Worm (Caenorhabditis elegans) whole organism, late embryonic: Measurements from ENCODE around the gene ZK546.19.

Experiments used
- C08G9.2 ChIP-seq: sonication (generic microtip); optimal IDR thresholded peaks from 2 replicates; lab custom pipeline; 2016; ENCODE audit warnings: mild to moderate bottlenecking, missing genetic modification characterization, moderate library complexity, missing compliant biosample characterization
- C38D4.7 ChIP-seq: fragments of 200-800 bp; sonication (Bioruptor generic); optimal IDR thresholded peaks from 2 replicates; lab custom pipeline; 2018; ENCODE audit warnings: mild to moderate bottlenecking, missing genetic modification characterization, moderate library complexity, missing compliant biosample characterization
- F13H6.1 ChIP-seq: sonication (generic microtip); optimal IDR thresholded peaks from 2 replicates; lab custom pipeline; 2016; ENCODE audit warnings: missing genetic modification characterization, missing compliant biosample characterization
- K02D7.2 ChIP-seq: sonication (generic microtip); optimal IDR thresholded peaks from 2 replicates; lab custom pipeline; 2017; ENCODE audit warnings: mild to moderate bottlenecking, missing genetic modification characterization, missing compliant biosample characterization
- K09A11.1 ChIP-seq: sonication (generic microtip); optimal IDR thresholded peaks from 2 replicates; lab custom pipeline; 2017; ENCODE audit warnings: antibody characterized with exemption, mild to moderate bottlenecking, missing genetic modification characterization, missing compliant biosample characterization; ENCODE audit not compliant: insufficient read depth
- Y22D7AL.16 ChIP-seq: sonication (generic microtip); optimal IDR thresholded peaks from 2 replicates; lab custom pipeline; 2016; ENCODE audit warnings: missing genetic modification characterization, missing compliant biosample characterization
- ama-1 ChIP-seq: fragments of 150-350 bp; optimal IDR thresholded peaks from 2 replicates; lab custom pipeline; 2014
- ceh-14 ChIP-seq: sonication (generic microtip); optimal IDR thresholded peaks from 2 replicates; lab custom pipeline; 2016; ENCODE audit warnings: missing genotype, missing genetic modification characterization, missing compliant biosample characterization
- ceh-18 ChIP-seq: sonication (generic microtip); optimal IDR thresholded peaks from 2 replicates; lab custom pipeline; 2016; ENCODE audit warnings: missing genetic modification characterization, missing compliant biosample characterization
- ceh-2 ChIP-seq: sonication (generic microtip); optimal IDR thresholded peaks from 2 replicates; lab custom pipeline; 2016; ENCODE audit warnings: missing genotype, missing genetic modification characterization, missing compliant biosample characterization
- ceh-24 ChIP-seq: sonication (generic microtip); optimal IDR thresholded peaks from 2 replicates; lab custom pipeline; 2016; ENCODE audit warnings: mild to moderate bottlenecking, missing genetic modification characterization, missing compliant biosample characterization
- ceh-30 ChIP-seq: fragments of 150-350 bp; optimal IDR thresholded peaks from 2 replicates; lab custom pipeline; 2014; ENCODE audit warnings: missing biosample characterization, missing genetic modification characterization
- ceh-31 ChIP-seq: sonication (generic microtip); optimal IDR thresholded peaks from 2 replicates; lab custom pipeline; 2016; ENCODE audit warnings: missing genetic modification characterization, missing compliant biosample characterization
- ceh-34 ChIP-seq: sonication (generic microtip); optimal IDR thresholded peaks from 2 replicates; lab custom pipeline; 2016; ENCODE audit warnings: mild to moderate bottlenecking, missing genetic modification characterization, missing compliant biosample characterization
- ceh-45 ChIP-seq: fragments of 200-800 bp; sonication (Bioruptor generic); IDR thresholded peaks from 2 replicates; pipeline ENCODE4 v1.3.6; 2022; ENCODE audit warnings: missing genetic modification reagents, missing genetic modification characterization, missing compliant biosample characterization
- ceh-48 ChIP-seq: sonication (generic microtip); optimal IDR thresholded peaks from 2 replicates; lab custom pipeline; 2016; ENCODE audit warnings: missing genetic modification characterization, inconsistent platforms, missing compliant biosample characterization
- ceh-9 ChIP-seq: sonication (generic microtip); optimal IDR thresholded peaks from 2 replicates; lab custom pipeline; 2016; ENCODE audit warnings: mild to moderate bottlenecking, missing genetic modification characterization, inconsistent platforms, missing compliant biosample characterization
- dmd-4 ChIP-seq: sonication (generic microtip); optimal IDR thresholded peaks from 2 replicates; lab custom pipeline; 2016; ENCODE audit warnings: borderline replicate concordance, missing genetic modification characterization, missing compliant biosample characterization
- dve-1 ChIP-seq: sonication (generic microtip); optimal IDR thresholded peaks from 2 replicates; lab custom pipeline; 2017; ENCODE audit warnings: antibody characterized with exemption, mild to moderate bottlenecking, missing genetic modification characterization, missing compliant biosample characterization
- elt-2 ChIP-seq: sonication (generic microtip); optimal IDR thresholded peaks from 2 replicates; lab custom pipeline; 2016; ENCODE audit warnings: missing genetic modification reagents, missing genetic modification characterization, missing compliant biosample characterization
- elt-4 ChIP-seq: sonication (generic microtip); optimal IDR thresholded peaks from 2 replicates; lab custom pipeline; 2016; ENCODE audit warnings: missing genetic modification characterization, missing compliant biosample characterization
- ets-4 ChIP-seq: sonication (generic microtip); optimal IDR thresholded peaks from 2 replicates; lab custom pipeline; 2016; ENCODE audit warnings: missing genetic modification characterization, missing compliant biosample characterization
- eyg-1 ChIP-seq: sonication (generic microtip); optimal IDR thresholded peaks from 2 replicates; lab custom pipeline; 2016; ENCODE audit warnings: missing genotype, missing genetic modification characterization, missing compliant biosample characterization
- fax-1 ChIP-seq: sonication (generic microtip); optimal IDR thresholded peaks from 2 replicates; lab custom pipeline; 2016; ENCODE audit warnings: missing genotype, missing genetic modification characterization, missing compliant biosample characterization
- fkh-6 ChIP-seq: sonication (generic microtip); optimal IDR thresholded peaks from 2 replicates; lab custom pipeline; 2016; ENCODE audit warnings: missing genetic modification characterization, missing compliant biosample characterization
- gmeb-2 ChIP-seq: sonication (generic microtip); optimal IDR thresholded peaks from 2 replicates; lab custom pipeline; 2016; ENCODE audit warnings: missing genetic modification characterization, inconsistent platforms, missing compliant biosample characterization
- hlh-15 ChIP-seq: sonication (generic microtip); optimal IDR thresholded peaks from 2 replicates; lab custom pipeline; 2016; ENCODE audit warnings: missing genetic modification characterization, missing compliant biosample characterization
- hlh-30 ChIP-seq: sonication (generic microtip); optimal IDR thresholded peaks from 2 replicates; lab custom pipeline; 2017; ENCODE audit warnings: antibody characterized with exemption, missing genetic modification characterization, missing compliant biosample characterization; ENCODE audit not compliant: insufficient read depth
- hlh-8 ChIP-seq: sonication (generic microtip); optimal IDR thresholded peaks from 2 replicates; lab custom pipeline; 2016; ENCODE audit warnings: missing genotype, missing genetic modification characterization, missing compliant biosample characterization
- lim-6 ChIP-seq: sonication (generic microtip); optimal IDR thresholded peaks from 2 replicates; lab custom pipeline; 2016; ENCODE audit warnings: missing genetic modification characterization, missing compliant biosample characterization
- lin-11 ChIP-seq: fragments of 200-800 bp; sonication (Bioruptor generic); optimal IDR thresholded peaks from 2 replicates; lab custom pipeline; 2018; ENCODE audit warnings: mild to moderate bottlenecking, missing genetic modification characterization, missing compliant biosample characterization
- madf-2 ChIP-seq: sonication (generic microtip); optimal IDR thresholded peaks from 2 replicates; lab custom pipeline; 2017; ENCODE audit warnings: missing genetic modification characterization, missing compliant biosample characterization
- mec-3 ChIP-seq: sonication (generic microtip); optimal IDR thresholded peaks from 2 replicates; lab custom pipeline; 2016; ENCODE audit warnings: borderline replicate concordance, missing genetic modification characterization, missing compliant biosample characterization
- nfya-1 ChIP-seq: sonication (generic microtip); optimal IDR thresholded peaks from 2 replicates; lab custom pipeline; 2017; ENCODE audit warnings: missing genetic modification characterization, mild to moderate bottlenecking, missing compliant biosample characterization, antibody characterized with exemption, moderate library complexity
- nhr-232 ChIP-seq: sonication (generic microtip); optimal IDR thresholded peaks from 2 replicates; lab custom pipeline; 2016; ENCODE audit warnings: missing genetic modification characterization, missing compliant biosample characterization
- npax-4 ChIP-seq: sonication (generic microtip); optimal IDR thresholded peaks from 2 replicates; lab custom pipeline; 2016; ENCODE audit warnings: missing genetic modification characterization, missing compliant biosample characterization
- pag-3 ChIP-seq: sonication (generic microtip); optimal IDR thresholded peaks from 2 replicates; lab custom pipeline; 2016; ENCODE audit warnings: missing compliant biosample characterization, missing genetic modification characterization, borderline replicate concordance
- pat-9 ChIP-seq: fragments of 200-800 bp; sonication (Bioruptor generic); optimal IDR thresholded peaks from 2 replicates; lab custom pipeline; 2018; ENCODE audit warnings: mild to moderate bottlenecking, missing genetic modification characterization, moderate library complexity, missing compliant biosample characterization
- pax-1 ChIP-seq: fragments of 150-350 bp; optimal IDR thresholded peaks from 2 replicates; lab custom pipeline; 2014; ENCODE audit warnings: missing biosample characterization, missing genetic modification characterization
- pha-2 ChIP-seq: sonication (generic microtip); optimal IDR thresholded peaks from 2 replicates; lab custom pipeline; 2017; ENCODE audit warnings: mild to moderate bottlenecking, missing genetic modification characterization, missing compliant biosample characterization
- pqm-1 ChIP-seq: sonication (generic microtip); optimal IDR thresholded peaks from 2 replicates; lab custom pipeline; 2016; ENCODE audit warnings: missing genetic modification characterization, missing compliant biosample characterization
- pros-1 ChIP-seq: fragments of 150-350 bp; optimal IDR thresholded peaks from 2 replicates; lab custom pipeline; 2014; ENCODE audit warnings: missing biosample characterization, missing genetic modification reagents, missing genetic modification characterization
- ref-2 ChIP-seq: sonication (generic microtip); optimal IDR thresholded peaks from 2 replicates; lab custom pipeline; 2016; ENCODE audit warnings: missing genetic modification characterization, missing compliant biosample characterization
- rnt-1 ChIP-seq: sonication (generic microtip); optimal IDR thresholded peaks from 2 replicates; lab custom pipeline; 2016; ENCODE audit warnings: missing genetic modification characterization, missing compliant biosample characterization
- sdc-2 ChIP-seq: sonication (generic microtip); optimal IDR thresholded peaks from 2 replicates; lab custom pipeline; 2016; ENCODE audit warnings: missing genotype, missing genetic modification characterization, missing compliant biosample characterization
- sox-2 ChIP-seq: fragments of 200-800 bp; sonication (Bioruptor generic); IDR thresholded peaks from 2 replicates; pipeline ENCODE4 v1.3.6; 2022; ENCODE audit warnings: missing genetic modification reagents, missing genetic modification characterization, missing compliant biosample characterization
- sox-4 ChIP-seq: sonication (generic microtip); optimal IDR thresholded peaks from 2 replicates; lab custom pipeline; 2017; ENCODE audit warnings: mild to moderate bottlenecking, missing genetic modification characterization, inconsistent platforms, missing compliant biosample characterization
- syd-9 ChIP-seq: sonication (generic microtip); optimal IDR thresholded peaks from 2 replicates; lab custom pipeline; 2016; ENCODE audit warnings: mild to moderate bottlenecking, missing genetic modification characterization, moderate library complexity, missing compliant biosample characterization
- tbx-7 ChIP-seq: sonication (generic microtip); optimal IDR thresholded peaks from 2 replicates; lab custom pipeline; 2016; ENCODE audit warnings: missing genotype, missing genetic modification characterization, missing compliant biosample characterization
- ttx-3 ChIP-seq: sonication (generic microtip); optimal IDR thresholded peaks from 2 replicates; lab custom pipeline; 2016; ENCODE audit warnings: missing genetic modification reagents, missing genetic modification characterization, missing compliant biosample characterization
- unc-42 ChIP-seq: sonication (generic microtip); optimal IDR thresholded peaks from 2 replicates; lab custom pipeline; 2016; ENCODE audit warnings: missing genotype, missing genetic modification characterization, missing compliant biosample characterization
- unc-55 ChIP-seq: sonication (generic microtip); optimal IDR thresholded peaks from 2 replicates; lab custom pipeline; 2017; ENCODE audit warnings: missing biosample characterization, missing genetic modification reagents, missing genetic modification characterization
- zip-5 ChIP-seq: sonication (generic microtip); optimal IDR thresholded peaks from 2 replicates; lab custom pipeline; 2016; ENCODE audit warnings: missing genetic modification characterization, missing compliant biosample characterization
- ztf-16 ChIP-seq: sonication (generic microtip); optimal IDR thresholded peaks from 2 replicates; lab custom pipeline; 2017; ENCODE audit warnings: missing genetic modification characterization, missing compliant biosample characterization

The ZK546.19 gene

DNA sequence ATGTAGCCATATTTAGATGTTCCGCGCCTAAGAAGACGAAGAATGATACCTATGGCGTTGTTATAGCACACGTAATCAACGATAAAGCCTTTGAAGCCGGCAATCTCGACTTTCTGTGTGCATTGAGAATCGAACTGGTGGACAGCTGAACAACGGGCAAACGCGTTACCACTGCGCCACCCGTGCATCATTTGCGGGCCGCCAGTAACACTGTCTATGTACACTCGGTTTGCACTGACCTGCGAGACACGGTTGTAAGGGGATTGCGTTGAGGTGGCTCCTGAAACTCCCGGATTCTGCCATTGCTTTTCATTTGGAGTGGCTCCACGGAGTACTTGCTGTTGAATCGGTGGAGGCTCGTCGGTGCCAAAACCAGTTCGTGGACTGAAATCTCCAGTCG, 871 bp downstream of the ZK546.19 start (continued):
- TF ChIP-seq fkh-6 (peak; percentile 69), ets-4 (tag; lab: Kevin White, UChicago) (no peak), ceh-18 (tag; lab: Kevin White, UChicago) (peak; percentile 64), ceh-24 (no peak), ztf-16 (tag; lab: Kevin White, UChicago) (peak; percentile 68), pat-9 (tag; lab: Kevin White, UChicago) (peak; percentile 78), unc-55 (no peak), ceh-48 (tag; lab: Kevin White, UChicago) (peak; percentile 2), elt-2 (tag; lab: Kevin White, UChicago) (peak; percentile 87), lim-6 (tag; lab: Kevin White, UChicago) (no peak), gmeb-2 (peak; percentile 59), eyg-1 (tag; lab: Kevin White, UChicago) (no peak), ttx-3 (tag; lab: Kevin White, UChicago) (peak; percentile 40), npax-4 (no peak), hlh-15 (no peak), sox-2 (peak; percentile 63), nhr-232 (tag; lab: Kevin White, UChicago) (peak; percentile 56), C38D4.7 (GFP tag; lab: Kevin White, UChicago) (peak; percentile 76), ceh-30 (tag; lab: Kevin White, UChicago) (no peak), sdc-2 (tag; lab: Kevin White, UChicago) (peak; percentile 67), ceh-9 (tag; lab: Kevin White, UChicago) (no peak), C08G9.2 (tag; lab: Kevin White, UChicago) (peak; percentile 43), unc-42 (tag; lab: Kevin White, UChicago) (no peak), K02D7.2 (peak; percentile 23), ceh-2 (tag; lab: Kevin White, UChicago) (peak; percentile 22), ref-2 (peak; percentile 73), fax-1 (tag; lab: Kevin White, UChicago) (peak; percentile 16), rnt-1 (tag; lab: Kevin White, UChicago) (peak; percentile 12), dmd-4 (tag; lab: Kevin White, UChicago) (no peak), pax-1 (no peak), hlh-30 (tag; lab: Kevin White, UChicago) (peak; percentile 6), hlh-8 (tag; lab: Kevin White, UChicago) (no peak), Y22D7AL.16 (tag; lab: Kevin White, UChicago) (peak; percentile 67), ceh-14 (tag; lab: Kevin White, UChicago) (no peak), elt-4 (tag; lab: Kevin White, UChicago) (no peak), tbx-7 (tag; lab: Kevin White, UChicago) (no peak), ceh-45 (GFP tag; lab: Robert Waterston, UW) (no peak), pros-1 (tag; lab: Kevin White, UChicago) (no peak), ama-1 (lab: Kevin White, UChicago) (peak; percentile 23), ceh-31 (tag; lab: Kevin White, UChicago) (peak; percentile 39), ceh-34 (tag; lab: Kevin White, UChicago) (peak; percentile 49), madf-2 (tag; lab: Kevin White, UChicago) (peak; percentile 74), syd-9 (tag; lab: Kevin White, UChicago) (peak; percentile 49), pqm-1 (tag; lab: Kevin White, UChicago) (no peak), F13H6.1 (tag; lab: Kevin White, UChicago) (peak; percentile 49), lin-11 (tag; lab: Kevin White, UChicago) (peak; percentile 58), pha-2 (tag; lab: Kevin White, UChicago) (peak; percentile 74), mec-3 (tag; lab: Kevin White, UChicago) (peak; percentile 59), nfya-1 (tag; lab: Kevin White, UChicago) (peak; percentile 57), sox-4 (peak; percentile 43), dve-1 (tag; lab: Kevin White, UChicago) (peak; percentile 49), K09A11.1 (peak; percentile 60), pag-3 (tag; lab: Kevin White, UChicago) (no peak), zip-5 (tag; lab: Kevin White, UChicago) (peak; percentile 30)
